Worm (Caenorhabditis elegans) whole organism, L1 larva: ENCODE results near the gene F26F12.4.

Source experiments
- C04F5.9 ChIP-seq: sonication (generic microtip); optimal IDR thresholded peaks from 2 replicates; lab custom pipeline; 2016; ENCODE audit warnings: missing genetic modification characterization, missing compliant biosample characterization
- C16A3.4 ChIP-seq: fragments of 150-350 bp; optimal IDR thresholded peaks from 2 replicates; lab custom pipeline; 2014; ENCODE audit warnings: missing biosample characterization, missing genetic modification characterization
- aha-1 ChIP-seq: fragments of 150-350 bp; optimal IDR thresholded peaks from 2 replicates; lab custom pipeline; 2014; ENCODE audit warnings: missing biosample characterization, missing genetic modification characterization
- aly-2 ChIP-seq: fragments of 150-350 bp; optimal IDR thresholded peaks from 2 replicates; lab custom pipeline; 2014; ENCODE audit warnings: missing biosample characterization, missing genetic modification characterization
- ceh-63 ChIP-seq: fragments of 200-800 bp; sonication (Bioruptor generic); optimal IDR thresholded peaks from 2 replicates; lab custom pipeline; 2018; ENCODE audit warnings: mild to moderate bottlenecking, missing genetic modification characterization, missing compliant biosample characterization
- ceh-8 ChIP-seq: fragments of 200-800 bp; sonication (Bioruptor generic); optimal IDR thresholded peaks from 2 replicates; lab custom pipeline; 2018; ENCODE audit warnings: mild to moderate bottlenecking, missing genetic modification characterization, moderate library complexity, missing compliant biosample characterization
- ceh-88 ChIP-seq: fragments of 200-800 bp; sonication (Bioruptor generic); IDR thresholded peaks from 2 replicates; pipeline ENCODE4 v1.3.6; 2022; ENCODE audit warnings: missing genetic modification characterization, missing compliant biosample characterization
- egl-27 ChIP-seq, 2 experiments: fragments of 150-350 bp in 1 of 2; sonication (generic microtip); optimal IDR thresholded peaks; 3 replicates each; lab custom pipeline; 2017 to 2018; ENCODE audit warnings: missing biosample characterization in 2 of 2, missing genetic modification characterization in 2 of 2, missing genetic modification reagents in 2 of 2
- elt-2 ChIP-seq: sonication (generic microtip); optimal IDR thresholded peaks from 2 replicates; lab custom pipeline; 2016; ENCODE audit warnings: missing genetic modification characterization, mild to moderate bottlenecking, inconsistent platforms, missing compliant biosample characterization, missing genetic modification reagents
- fkh-10 ChIP-seq: sonication (generic microtip); optimal IDR thresholded peaks from 2 replicates; lab custom pipeline; 2017; ENCODE audit warnings: missing biosample characterization, missing genetic modification reagents, missing genetic modification characterization
- fkh-8 ChIP-seq: sonication (generic microtip); optimal IDR thresholded peaks from 2 replicates; lab custom pipeline; 2016; ENCODE audit warnings: mild to moderate bottlenecking, missing genetic modification characterization, missing compliant biosample characterization
- fos-1 ChIP-seq: fragments of 150-350 bp; optimal IDR thresholded peaks from 2 replicates; lab custom pipeline; 2014; ENCODE audit warnings: missing biosample characterization, missing genetic modification characterization
- irx-1 ChIP-seq: sonication (generic microtip); optimal IDR thresholded peaks from 2 replicates; lab custom pipeline; 2016; ENCODE audit warnings: missing genetic modification characterization, missing compliant biosample characterization
- isw-1 ChIP-seq: fragments of 200-800 bp; sonication (Bioruptor generic); IDR thresholded peaks from 2 replicates; pipeline ENCODE4 v1.3.6; 2022; ENCODE audit warnings: missing genetic modification characterization, missing compliant biosample characterization
- jun-1 ChIP-seq: fragments of 150-350 bp; optimal IDR thresholded peaks from 2 replicates; lab custom pipeline; 2014; ENCODE audit warnings: missing biosample characterization, missing genetic modification reagents, missing genetic modification characterization
- lin-13 ChIP-seq: fragments of 150-350 bp; optimal IDR thresholded peaks from 2 replicates; lab custom pipeline; 2014; ENCODE audit warnings: missing biosample characterization, missing genetic modification reagents, missing genetic modification characterization
- lin-14 ChIP-seq: fragments of 200-800 bp; sonication (Bioruptor generic); optimal IDR thresholded peaks from 2 replicates; lab custom pipeline; 2018; ENCODE audit warnings: mild to moderate bottlenecking, missing genetic modification characterization, moderate library complexity, missing compliant biosample characterization
- lin-35 ChIP-seq, 2 experiments: fragments of 150-350 bp; optimal IDR thresholded peaks; 2 replicates each; lab custom pipeline; 2014; ENCODE audit warnings: missing biosample characterization in 2 of 2, missing genetic modification characterization in 2 of 2, missing genetic modification reagents in 2 of 2
- lin-39 ChIP-seq: fragments of 150-350 bp; optimal IDR thresholded peaks from 2 replicates; lab custom pipeline; 2014; ENCODE audit warnings: missing biosample characterization, missing genetic modification reagents, missing genetic modification characterization
- lsy-2 ChIP-seq, 2 experiments: fragments of 150-350 bp; optimal IDR thresholded peaks; 2 replicates each; lab custom pipeline; 2014; ENCODE audit warnings: missing biosample characterization in 2 of 2, missing genetic modification characterization in 2 of 2
- mef-2 ChIP-seq: fragments of 150-350 bp; optimal IDR thresholded peaks from 2 replicates; lab custom pipeline; 2014; ENCODE audit warnings: missing biosample characterization, missing genetic modification characterization
- nhr-11 ChIP-seq: fragments of 150-350 bp; optimal IDR thresholded peaks from 2 replicates; lab custom pipeline; 2014; ENCODE audit warnings: missing biosample characterization, missing genetic modification characterization
- nhr-12 ChIP-seq: sonication (generic microtip); optimal IDR thresholded peaks from 2 replicates; lab custom pipeline; 2017; ENCODE audit warnings: missing biosample characterization, missing genetic modification characterization
- nhr-19 ChIP-seq: fragments of 200-800 bp; sonication (Bioruptor generic); conservative IDR thresholded peaks from 2 replicates; pipeline ENCODE4 v1.3.6; 2022; ENCODE audit warnings: missing genetic modification characterization, missing compliant biosample characterization
- nhr-20 ChIP-seq: sonication (generic microtip); optimal IDR thresholded peaks from 2 replicates; lab custom pipeline; 2016; ENCODE audit warnings: mild to moderate bottlenecking, missing genetic modification characterization, missing compliant biosample characterization
- nhr-237 ChIP-seq: fragments of 150-350 bp; optimal IDR thresholded peaks from 2 replicates; lab custom pipeline; 2014; ENCODE audit warnings: missing biosample characterization, missing genetic modification characterization
- nhr-28 ChIP-seq: fragments of 150-350 bp; optimal IDR thresholded peaks from 2 replicates; lab custom pipeline; 2014; ENCODE audit warnings: missing biosample characterization, missing genetic modification characterization
- nhr-47 ChIP-seq: sonication (generic microtip); optimal IDR thresholded peaks from 2 replicates; lab custom pipeline; 2016; ENCODE audit warnings: mild to moderate bottlenecking, missing genetic modification characterization, moderate library complexity, missing compliant biosample characterization
- nhr-71 ChIP-seq: sonication (generic microtip); optimal IDR thresholded peaks from 2 replicates; lab custom pipeline; 2016; ENCODE audit warnings: mild to moderate bottlenecking, missing genetic modification characterization, moderate library complexity, missing compliant biosample characterization
- nhr-85 ChIP-seq: sonication (generic microtip); peaks from one replicate; lab custom pipeline; 2016; ENCODE audit warnings: missing genetic modification characterization, inconsistent platforms, missing compliant biosample characterization
- pax-3 ChIP-seq: fragments of 200-800 bp; sonication (Bioruptor generic); optimal IDR thresholded peaks from 2 replicates; lab custom pipeline; 2018; ENCODE audit warnings: mild to moderate bottlenecking, missing genetic modification characterization, moderate library complexity, missing compliant biosample characterization
- pqm-1 ChIP-seq: sonication (generic microtip); optimal IDR thresholded peaks from 3 replicates; lab custom pipeline; 2017; ENCODE audit warnings: missing biosample characterization, missing genetic modification characterization
- snpc-4 ChIP-seq: fragments of 150-350 bp; optimal IDR thresholded peaks from 2 replicates; lab custom pipeline; 2014; ENCODE audit warnings: missing biosample characterization, missing genetic modification characterization
- snu-23 ChIP-seq: sonication (generic microtip); optimal IDR thresholded peaks from 2 replicates; lab custom pipeline; 2016; ENCODE audit warnings: missing genetic modification characterization, missing compliant biosample characterization
- sptf-1 ChIP-seq: fragments of 150-350 bp; optimal IDR thresholded peaks from 2 replicates; lab custom pipeline; 2014; ENCODE audit warnings: missing biosample characterization, missing genetic modification characterization
- tbx-2 ChIP-seq: sonication (generic microtip); optimal IDR thresholded peaks from 2 replicates; lab custom pipeline; 2016; ENCODE audit warnings: missing genetic modification characterization, missing compliant biosample characterization
- tlp-1 ChIP-seq: fragments of 150-350 bp; optimal IDR thresholded peaks from 2 replicates; lab custom pipeline; 2014; ENCODE audit warnings: missing biosample characterization, missing genetic modification characterization
- unc-30 ChIP-seq: sonication (generic microtip); optimal IDR thresholded peaks from 2 replicates; lab custom pipeline; 2017; ENCODE audit warnings: missing biosample characterization, missing genetic modification characterization
- xbp-1 ChIP-seq: sonication (generic microtip); optimal IDR thresholded peaks from 2 replicates; lab custom pipeline; 2016; ENCODE audit warnings: missing genetic modification characterization, missing compliant biosample characterization
- zag-1 ChIP-seq: fragments of 150-350 bp; optimal IDR thresholded peaks from 2 replicates; lab custom pipeline; 2014; ENCODE audit warnings: missing biosample characterization, missing genetic modification characterization

F26F12.4 gene

ce11 chrV:5822968-5823367 lies 46.2 kb downstream of the F26F12.4 start (continued):
- TF ChIP-seq nhr-237 (tag; lab: Kevin White, UChicago) (no peak), nhr-47 (tag; lab: Kevin White, UChicago) (no peak), tbx-2 (tag; lab: Kevin White, UChicago) (peak; percentile 44), ceh-63 (GFP tag; lab: Kevin White, UChicago) (no peak), pax-3 (tag; lab: Kevin White, UChicago) (no peak), snpc-4 (tag; lab: Kevin White, UChicago) (no peak), lsy-2 (tag; optimal IDR thresholded peaks at IDR 0.05; lab: Kevin White, UChicago) (no peak), nhr-19 (0 out of 2 replicates have a peak, but pooled peaks have one; percentile 19), fkh-10 (GFP tag; lab: Kevin White, UChicago) (no peak), elt-2 (tag; lab: Kevin White, UChicago) (peak; percentile 10), nhr-28 (tag; lab: Kevin White, UChicago) (no peak), ceh-8 (GFP tag; lab: Kevin White, UChicago) (no peak), mef-2 (tag; lab: Kevin White, UChicago) (no peak), isw-1 (GFP tag; lab: Robert Waterston, UW) (no peak), pqm-1 (tag; lab: Kevin White, UChicago) (no peak), sptf-1 (tag; lab: Kevin White, UChicago) (no peak)

- no peak for TF ChIP-seq fos-1 (tag; lab: Kevin White, UChicago)
- no peak for TF ChIP-seq nhr-12 (tag; lab: Kevin White, UChicago)
- peak; percentile 99 for TF ChIP-seq pqm-1 (tag; lab: Kevin White, UChicago)
- peak; percentile 5 for TF ChIP-seq lin-14 (GFP tag; lab: Kevin White, UChicago)
- TF ChIP-seq jun-1: peak; percentile 21
- no peak for TF ChIP-seq C16A3.4
- TF ChIP-seq nhr-71 (tag; lab: Kevin White, UChicago): peak; percentile 23
- TF ChIP-seq elt-2 (tag; lab: Kevin White, UChicago): peak; percentile 96
- TF ChIP-seq nhr-85 (tag; lab: Kevin White, UChicago): peak; percentile 72
- TF ChIP-seq unc-30: no peak
- no peak for TF ChIP-seq egl-27 (tag; optimal IDR thresholded peaks at IDR 0.05; lab: Kevin White, UChicago)
- TF ChIP-seq pax-3 (tag; lab: Kevin White, UChicago): no peak
- no peak for TF ChIP-seq zag-1 (tag; lab: Kevin White, UChicago)
- peak; percentile 2 for TF ChIP-seq nhr-20 (tag; lab: Kevin White, UChicago)
- TF ChIP-seq aha-1 (tag; lab: Kevin White, UChicago): no peak
- no peak for TF ChIP-seq aly-2 (tag; lab: Kevin White, UChicago)
- TF ChIP-seq lin-13 (GFP tag; lab: Kevin White, UChicago): no peak
- peak; percentile 85 for TF ChIP-seq tlp-1 (tag; lab: Kevin White, UChicago)
- TF ChIP-seq C04F5.9 (tag; lab: Kevin White, UChicago): no peak
- TF ChIP-seq snu-23 (GFP tag; lab: Kevin White, UChicago): no peak
- no peak; the same call in 1 of the 2 replicates for TF ChIP-seq nhr-19
Observed at ce11 chrV:5821451-5822143, 47.5 kb downstream of the F26F12.4 start.

ce11 chrV:5820401-5820800 lies 48.7 kb downstream of the F26F12.4 start:
- TF ChIP-seq lin-35 (GFP tag; optimal IDR thresholded peaks at IDR 0.05; lab: Kevin White, UChicago) (no peak), isw-1 (GFP tag; lab: Robert Waterston, UW) (no peak), ceh-88 (GFP tag; lab: Robert Waterston, UW) (no peak), nhr-19 (no peak), irx-1 (tag; lab: Kevin White, UChicago) (no peak), C04F5.9 (tag; lab: Kevin White, UChicago) (no peak), nhr-71 (tag; lab: Kevin White, UChicago) (no peak), lin-39 (tag; lab: Kevin White, UChicago) (no peak), fkh-8 (tag; lab: Kevin White, UChicago) (no peak), pqm-1 (tag; lab: Kevin White, UChicago) (no peak), tbx-2 (tag; lab: Kevin White, UChicago) (no peak), aha-1 (tag; lab: Kevin White, UChicago) (no peak), fkh-10 (GFP tag; lab: Kevin White, UChicago) (no peak), xbp-1 (tag; lab: Kevin White, UChicago) (no peak), nhr-11 (tag; lab: Kevin White, UChicago) (no peak), nhr-28 (tag; lab: Kevin White, UChicago) (no peak)
